Fruit fly (Drosophila melanogaster) whole organism, embryonic: ENCODE results near the gene CG10948.

Experiments
- Bgb ChIP-seq: fragments of 200-800 bp; sonication (Bioruptor generic); IDR thresholded peaks from 2 replicates; pipeline ENCODE4 v1.3.6; 2022; ENCODE audit warnings: missing biosample characterization, missing genetic modification characterization; ENCODE audit not compliant: partially characterized antibody
- CG10321 ChIP-seq: fragments of 200-800 bp; sonication (Bioruptor generic); IDR thresholded peaks from 2 replicates; pipeline ENCODE4 v1.3.6; 2022; ENCODE audit warnings: missing biosample characterization, missing genetic modification characterization
- CG10654 ChIP-seq: fragments of 200-800 bp; sonication (Bioruptor generic); optimal IDR thresholded peaks from 2 replicates; lab custom pipeline; 2016; ENCODE audit warnings: missing biosample characterization, missing genetic modification characterization
- CG10959 ChIP-seq: fragments of 200-800 bp; sonication (Bioruptor generic); IDR thresholded peaks from 2 replicates; pipeline ENCODE4 v1.3.6; 2022; ENCODE audit warnings: missing biosample characterization, missing genetic modification characterization
- CG11085 ChIP-seq: fragments of 200-800 bp; sonication (Bioruptor generic); IDR thresholded peaks from 2 replicates; pipeline ENCODE4 v1.3.6; 2022; ENCODE audit warnings: missing biosample characterization, missing genetic modification characterization
- CG11696 ChIP-seq: fragments of 200-800 bp; sonication (Bioruptor generic); IDR thresholded peaks from 2 replicates; pipeline ENCODE4 v1.3.6; 2022; ENCODE audit warnings: missing biosample characterization, missing genetic modification characterization
- CG12659 ChIP-seq: fragments of 200-800 bp; sonication (Bioruptor generic); optimal IDR thresholded peaks from 3 replicates; lab custom pipeline; 2017; ENCODE audit warnings: mild to moderate bottlenecking, missing biosample characterization, missing genetic modification reagents, missing genetic modification characterization
- CG14014 ChIP-seq: fragments of 200-800 bp; sonication (Bioruptor generic); IDR thresholded peaks from 2 replicates; pipeline ENCODE4 v1.3.6; 2022; ENCODE audit warnings: missing biosample characterization, missing genetic modification characterization
- CG14710 ChIP-seq: fragments of 200-800 bp; sonication (Bioruptor generic); optimal IDR thresholded peaks from 3 replicates; lab custom pipeline; 2019; ENCODE audit warnings: missing biosample characterization, mild to moderate bottlenecking, missing genetic modification characterization, moderate library complexity
- CG14860 ChIP-seq: fragments of 200-800 bp; sonication (Bioruptor generic); IDR thresholded peaks from 3 replicates; pipeline ENCODE4 v1.3.6; 2022; ENCODE audit warnings: missing biosample characterization, missing genetic modification characterization; ENCODE audit not compliant: partially characterized antibody
- CG15514 ChIP-seq: fragments of 200-800 bp; sonication (Bioruptor generic); optimal IDR thresholded peaks from 3 replicates; lab custom pipeline; 2017; ENCODE audit warnings: missing biosample characterization, missing genetic modification characterization, mild to moderate bottlenecking, moderate library complexity, missing genetic modification reagents
- CG16863 ChIP-seq: fragments of 200-800 bp; sonication (Bioruptor generic); optimal IDR thresholded peaks from 3 replicates; lab custom pipeline; 2016; ENCODE audit warnings: missing biosample characterization, missing genetic modification characterization
- CG17361 ChIP-seq: fragments of 200-800 bp; sonication (Bioruptor generic); IDR thresholded peaks from 3 replicates; pipeline ENCODE4 v1.3.6; 2022; ENCODE audit warnings: missing biosample characterization, missing genetic modification characterization
- CG17612 ChIP-seq: fragments of 200-800 bp; sonication (Bioruptor generic); IDR thresholded peaks from 2 replicates; pipeline ENCODE4 v1.3.6; 2022; ENCODE audit warnings: missing biosample characterization, missing genetic modification characterization
- CG18262 ChIP-seq: fragments of 200-800 bp; optimal IDR thresholded peaks from 3 replicates; lab custom pipeline; 2019; ENCODE audit warnings: missing biosample characterization, mild to moderate bottlenecking, missing genetic modification characterization, moderate library complexity
- CG3163 ChIP-seq: fragments of 200-800 bp; sonication (Bioruptor generic); optimal IDR thresholded peaks from 3 replicates; lab custom pipeline; 2016; ENCODE audit warnings: missing biosample characterization, missing genetic modification characterization
- CG34422 ChIP-seq: fragments of 200-800 bp; sonication (Bioruptor generic); IDR thresholded peaks from 3 replicates; pipeline ENCODE4 v1.3.6; 2022; ENCODE audit warnings: missing biosample characterization, missing genetic modification characterization
- CG3726 ChIP-seq: fragments of 200-800 bp; sonication (Bioruptor generic); IDR thresholded peaks from 3 replicates; pipeline ENCODE4, ENCODE4 v1.3.6; 2022; ENCODE audit warnings: missing biosample characterization, missing genetic modification characterization
- CG4820 ChIP-seq: fragments of 200-800 bp; sonication (Bioruptor generic); optimal IDR thresholded peaks from 3 replicates; lab custom pipeline; 2016; ENCODE audit warnings: missing biosample characterization, missing genetic modification characterization
- CG4854 ChIP-seq: fragments of 200-800 bp; sonication (Bioruptor generic); optimal IDR thresholded peaks from 2 replicates; lab custom pipeline; 2016; ENCODE audit warnings: missing biosample characterization, missing genetic modification characterization, inconsistent platforms
- CG6854 ChIP-seq: fragments of 200-800 bp; sonication (Bioruptor generic); optimal IDR thresholded peaks from 3 replicates; lab custom pipeline; 2017; ENCODE audit warnings: missing biosample characterization, mild to moderate bottlenecking, missing genetic modification characterization
- CG8089 ChIP-seq: fragments of 200-800 bp; sonication (Bioruptor generic); optimal IDR thresholded peaks from 3 replicates; lab custom pipeline; 2016; ENCODE audit warnings: missing biosample characterization, missing genetic modification characterization
- Camta ChIP-seq: fragments of 200-800 bp; sonication (Bioruptor generic); optimal IDR thresholded peaks from 2 replicates; lab custom pipeline; 2016; ENCODE audit warnings: missing biosample characterization, missing genetic modification characterization
- CrebB ChIP-seq: fragments of 200-800 bp; sonication (Bioruptor generic); optimal IDR thresholded peaks from 3 replicates; lab custom pipeline; 2018; ENCODE audit warnings: missing biosample characterization, mild to moderate bottlenecking, missing genetic modification characterization
- D19A ChIP-seq: fragments of 200-800 bp; optimal IDR thresholded peaks from 3 replicates; lab custom pipeline; 2019; ENCODE audit warnings: missing biosample characterization, mild to moderate bottlenecking, missing genetic modification characterization, moderate library complexity
- HHEX ChIP-seq: fragments of 200-800 bp; sonication (Bioruptor generic); optimal IDR thresholded peaks from 3 replicates; lab custom pipeline; 2017; ENCODE audit warnings: missing biosample characterization, mild to moderate bottlenecking, missing genetic modification characterization, missing genetic modification reagents
- Hey ChIP-seq: fragments of 200-800 bp; sonication (Bioruptor generic); optimal IDR thresholded peaks from 3 replicates; lab custom pipeline; 2018; ENCODE audit warnings: missing biosample characterization, mild to moderate bottlenecking, missing genetic modification characterization
- MTF-1 ChIP-seq: fragments of 200-800 bp; sonication (Bioruptor generic); optimal IDR thresholded peaks from 2 replicates; lab custom pipeline; 2018; ENCODE audit warnings: missing biosample characterization, mild to moderate bottlenecking, missing genetic modification characterization, borderline replicate concordance
- NK7.1 ChIP-seq: fragments of 200-800 bp; sonication (Bioruptor generic); optimal IDR thresholded peaks from 3 replicates; lab custom pipeline; 2016; ENCODE audit warnings: missing biosample characterization, missing genetic modification characterization
- Opbp ChIP-seq: fragments of 200-800 bp; sonication (Bioruptor generic); IDR thresholded peaks from 3 replicates; pipeline ENCODE4 v1.3.6; 2022; ENCODE audit warnings: missing biosample characterization, missing genetic modification characterization; ENCODE audit not compliant: partially characterized antibody
- Rx ChIP-seq: fragments of 200-800 bp; sonication (Bioruptor generic); IDR thresholded peaks from 2 replicates; pipeline ENCODE4 v1.3.6; 2022; ENCODE audit warnings: missing biosample characterization, missing genetic modification characterization
- Trl ChIP-seq, 3 experiments: fragments of >200 bp in 2 of 3; fragments of 200-800 bp in 1 of 3; sonication (Bioruptor generic) in 1 of 3; optimal IDR thresholded peaks; 2 replicates in 1 of 3; 3 replicates in 2 of 3; lab custom pipeline; 2016 to 2017; ENCODE audit warnings: missing biosample characterization in 1 of 3, missing genetic modification characterization in 1 of 3
- bsh ChIP-seq, 2 experiments: fragments of 200-800 bp; sonication (Bioruptor generic); optimal IDR thresholded peaks; 2 replicates each; lab custom pipeline; 2017 to 2018; ENCODE audit warnings: mild to moderate bottlenecking in 2 of 2, missing biosample characterization in 2 of 2, missing genetic modification characterization in 2 of 2, moderate library complexity in 1 of 2
- dmrt99B ChIP-seq: fragments of 200-800 bp; sonication (Bioruptor generic); optimal IDR thresholded peaks from 2 replicates; lab custom pipeline; 2018; ENCODE audit warnings: missing biosample characterization, mild to moderate bottlenecking, missing genetic modification characterization, moderate library complexity
- fru ChIP-seq: fragments of >200 bp; optimal IDR thresholded peaks from 2 replicates; lab custom pipeline; 2017
- gce ChIP-seq: fragments of 200-800 bp; sonication (Bioruptor generic); IDR thresholded peaks from 3 replicates; pipeline ENCODE4 v1.3.6; 2022; ENCODE audit warnings: missing biosample characterization, missing genetic modification characterization
- hbn ChIP-seq: fragments of 200-800 bp; sonication (Bioruptor generic); IDR thresholded peaks from 2 replicates; pipeline ENCODE4 v1.3.6; 2022; ENCODE audit warnings: missing biosample characterization, missing genetic modification characterization; ENCODE audit not compliant: partially characterized antibody
- jumu ChIP-seq: fragments of 200-800 bp; sonication (Bioruptor generic); optimal IDR thresholded peaks from 3 replicates; lab custom pipeline; 2016; ENCODE audit warnings: missing biosample characterization, missing genetic modification characterization
- mirr ChIP-seq: fragments of 200-800 bp; sonication (Bioruptor generic); optimal IDR thresholded peaks from 3 replicates; lab custom pipeline; 2018; ENCODE audit warnings: missing biosample characterization, mild to moderate bottlenecking, missing genetic modification characterization
- pho ChIP-seq: fragments of 200-800 bp; sonication (Bioruptor generic); optimal IDR thresholded peaks from 2 replicates; lab custom pipeline; 2016; ENCODE audit warnings: missing biosample characterization, missing genetic modification characterization
- ro ChIP-seq: fragments of 200-800 bp; sonication (Bioruptor generic); IDR thresholded peaks from 2 replicates; pipeline ENCODE4 v1.3.6; 2022; ENCODE audit warnings: missing biosample characterization, missing genetic modification characterization
- run ChIP-seq: fragments of 200-800 bp; sonication (Bioruptor generic); optimal IDR thresholded peaks from 3 replicates; lab custom pipeline; 2018; ENCODE audit warnings: missing biosample characterization, mild to moderate bottlenecking, missing genetic modification characterization
- scrt ChIP-seq: fragments of 200-800 bp; sonication (Bioruptor generic); optimal IDR thresholded peaks from 2 replicates; lab custom pipeline; 2018; ENCODE audit warnings: missing biosample characterization, mild to moderate bottlenecking, missing genetic modification characterization, moderate library complexity
- sd ChIP-seq: fragments of 200-800 bp; sonication (Bioruptor generic); optimal IDR thresholded peaks from 3 replicates; lab custom pipeline; 2018; ENCODE audit warnings: missing biosample characterization, mild to moderate bottlenecking, missing genetic modification characterization, moderate library complexity
- sisA ChIP-seq: fragments of 200-800 bp; sonication (Bioruptor generic); IDR thresholded peaks from 2 replicates; pipeline ENCODE4 v1.3.6; 2022; ENCODE audit warnings: missing biosample characterization, missing genetic modification characterization
- slou ChIP-seq: fragments of 200-800 bp; sonication (Bioruptor generic); optimal IDR thresholded peaks from 3 replicates; lab custom pipeline; 2016; ENCODE audit warnings: missing biosample characterization, missing genetic modification characterization
- stc ChIP-seq: fragments of 200-800 bp; sonication (Bioruptor generic); IDR thresholded peaks from 2 replicates; pipeline ENCODE4 v1.3.6; 2022; ENCODE audit warnings: missing biosample characterization, missing genetic modification characterization
- zen ChIP-seq: fragments of 200-800 bp; sonication (Bioruptor generic); optimal IDR thresholded peaks from 3 replicates; lab custom pipeline; 2018; ENCODE audit warnings: missing biosample characterization, mild to moderate bottlenecking, missing genetic modification characterization, moderate library complexity
- zfh2 ChIP-seq: fragments of 200-800 bp; sonication (Bioruptor generic); optimal IDR thresholded peaks from 2 replicates; lab custom pipeline; 2016; ENCODE audit warnings: missing biosample characterization, missing genetic modification characterization

Gene CG10948

dm6 chr3L:12835511-12836479 is 14.1 kb downstream of the CG10948 start (continued):
- TF ChIP-seq CG14860 (no peak), CG17612 (no peak), CrebB (no peak), stc (no peak), CG17361 (GFP tag; lab: Robert Waterston, UW) (no peak), sisA (GFP tag; lab: Robert Waterston, UW) (no peak), run (no peak), jumu (no peak), CG11085 (GFP tag; lab: Robert Waterston, UW) (no peak), CG4820 (GFP tag; lab: Kevin White, UChicago) (no peak), CG4854 (no peak), hbn (no peak), mirr (GFP tag; lab: Kevin White, UChicago) (peak; percentile 50), CG8089 (GFP tag; lab: Kevin White, UChicago) (no peak), HHEX (GFP tag; lab: Kevin White, UChicago) (peak; percentile 0), Opbp (GFP tag; lab: Robert Waterston, UW) (no peak), CG12659 (GFP tag; lab: Kevin White, UChicago) (peak; percentile 3), NK7.1 (no peak), Trl (optimal IDR thresholded peaks at IDR 0.05; lab: Kevin White, UChicago) (no peak), Trl (GFP tag; optimal IDR thresholded peaks at IDR 0.05; lab: Kevin White, UChicago) (no peak), CG18262 (tag; lab: Kevin White, UChicago) (no peak), CG14014 (no peak), CG16863 (GFP tag; lab: Kevin White, UChicago) (no peak), CG3163 (GFP tag; lab: Kevin White, UChicago) (no peak), CG34422 (no peak), sd (tag; lab: Kevin White, UChicago) (peak; percentile 76), Rx (GFP tag; lab: Robert Waterston, UW) (no peak), CG10321 (GFP tag; lab: Robert Waterston, UW) (no peak), CG14710 (tag; lab: Kevin White, UChicago) (no peak), MTF-1 (peak; percentile 31), slou (GFP tag; lab: Kevin White, UChicago) (no peak), Camta (GFP tag; lab: Kevin White, UChicago) (no peak), CG10654 (GFP tag; lab: Kevin White, UChicago) (no peak), dmrt99B (tag; lab: Kevin White, UChicago) (peak; percentile 13), Bgb (GFP tag; lab: Robert Waterston, UW) (peak; percentile 23; the same call in 1 of the 2 replicates), gce (GFP tag; lab: Robert Waterston, UW) (no peak), CG15514 (GFP tag; lab: Kevin White, UChicago) (peak; percentile 27), CG6854 (GFP tag; lab: Kevin White, UChicago) (peak; percentile 53), bsh (GFP tag; optimal IDR thresholded peaks at IDR 0.05; lab: Kevin White, UChicago) (peak in 1 of 2 experiments; percentile 9), zen (tag; lab: Kevin White, UChicago) (no peak), scrt (GFP tag; lab: Kevin White, UChicago) (peak; percentile 10), CG3726 (GFP tag; lab: Robert Waterston, UW) (no peak), CG11696 (no peak), CG10959 (GFP tag; lab: Robert Waterston, UW) (no peak), pho (GFP tag; lab: Kevin White, UChicago) (no peak), Hey (tag; lab: Kevin White, UChicago) (peak; percentile 35), fru (lab: Kevin White, UChicago) (no peak), ro (GFP tag; lab: Robert Waterston, UW) (no peak), D19A (tag; lab: Kevin White, UChicago) (peak; percentile 14), zfh2 (GFP tag; lab: Kevin White, UChicago) (no peak)
